Fruit fly (Drosophila melanogaster) whole organism, prepupa: Measurements from ENCODE around the gene CG42540.

Experiments
- CG3919 ChIP-seq: fragments of 200-800 bp; sonication (Bioruptor generic); optimal IDR thresholded peaks from 3 replicates; lab custom pipeline; 2016; ENCODE audit warnings: missing biosample characterization, missing genetic modification characterization
- Sox14 ChIP-seq: fragments of 200-800 bp; sonication (Bioruptor generic); optimal IDR thresholded peaks from 3 replicates; lab custom pipeline; 2016; ENCODE audit warnings: missing biosample characterization, missing genetic modification characterization

- no peak for TF ChIP-seq Sox14
- TF ChIP-seq CG3919 (GFP tag; lab: Kevin White, UChicago): no peak
These were observed 751 bp upstream of the CG42540 start, which contains the start of gene CG33777 for dm6 chr3L:4555136-4555535.
